Worm (Caenorhabditis elegans) whole organism, L2 larva: ENCODE measurements around the gene F58G1.2.

Experiments used
- C34F6.9 ChIP-seq: fragments of 150-350 bp; optimal IDR thresholded peaks from 2 replicates; lab custom pipeline; 2014; ENCODE audit warnings: missing biosample characterization, missing genetic modification characterization
- F13H6.1 ChIP-seq: sonication (generic microtip); optimal IDR thresholded peaks from 2 replicates; lab custom pipeline; 2016; ENCODE audit warnings: missing genetic modification characterization, missing compliant biosample characterization
- R02D3.7 ChIP-seq: fragments of 150-350 bp; optimal IDR thresholded peaks from 2 replicates; lab custom pipeline; 2014; ENCODE audit warnings: missing biosample characterization, missing genetic modification characterization
- aly-2 ChIP-seq: fragments of 150-350 bp; optimal IDR thresholded peaks from 2 replicates; lab custom pipeline; 2014; ENCODE audit warnings: missing biosample characterization, missing genetic modification characterization
- blmp-1 ChIP-seq: sonication (generic microtip); optimal IDR thresholded peaks from 2 replicates; lab custom pipeline; 2017; ENCODE audit warnings: missing genetic modification characterization, mild to moderate bottlenecking, missing compliant biosample characterization, antibody characterized with exemption, moderate library complexity; ENCODE audit not compliant: insufficient read depth
- ceh-82 ChIP-seq: fragments of 150-350 bp; optimal IDR thresholded peaks from 2 replicates; lab custom pipeline; 2014; ENCODE audit warnings: missing biosample characterization, missing genetic modification characterization
- dmd-4 ChIP-seq: sonication (generic microtip); optimal IDR thresholded peaks from 2 replicates; lab custom pipeline; 2017; ENCODE audit warnings: missing biosample characterization, missing genetic modification characterization
- elt-1 ChIP-seq: fragments of 150-350 bp; optimal IDR thresholded peaks from 2 replicates; lab custom pipeline; 2014; ENCODE audit warnings: missing biosample characterization, missing genetic modification characterization
- elt-3 ChIP-seq: sonication (generic microtip); optimal IDR thresholded peaks from 2 replicates; lab custom pipeline; 2017; ENCODE audit warnings: missing biosample characterization, missing genetic modification characterization
- gmeb-1 ChIP-seq: fragments of 150-350 bp; optimal IDR thresholded peaks from 2 replicates; lab custom pipeline; 2014; ENCODE audit warnings: missing biosample characterization, missing genetic modification characterization
- lin-11 ChIP-seq: fragments of 150-350 bp; sonication (generic microtip); optimal IDR thresholded peaks from 2 replicates; lab custom pipeline; 2014; ENCODE audit warnings: missing biosample characterization, missing genetic modification characterization, inconsistent platforms, mixed read lengths
- lin-13 ChIP-seq: fragments of 150-350 bp; optimal IDR thresholded peaks from 2 replicates; lab custom pipeline; 2014; ENCODE audit warnings: missing biosample characterization, missing genetic modification reagents, missing genetic modification characterization
- lin-39 ChIP-seq: fragments of 150-350 bp; optimal IDR thresholded peaks from 2 replicates; lab custom pipeline; 2014; ENCODE audit warnings: missing biosample characterization, missing genetic modification reagents, missing genetic modification characterization
- lsy-2 ChIP-seq, 2 experiments: fragments of 150-350 bp in 1 of 2; sonication (generic microtip) in 1 of 2; optimal IDR thresholded peaks; 2 replicates each; lab custom pipeline; 2014 to 2017; ENCODE audit warnings: missing biosample characterization in 2 of 2, missing genetic modification characterization in 2 of 2
- mbf-1 ChIP-seq: sonication (generic microtip); optimal IDR thresholded peaks from 2 replicates; lab custom pipeline; 2017; ENCODE audit warnings: missing biosample characterization, missing genetic modification characterization
- mdl-1 ChIP-seq, 2 experiments: fragments of 150-350 bp in 1 of 2; sonication (generic microtip) in 1 of 2; optimal IDR thresholded peaks; 2 replicates each; lab custom pipeline; 2017; ENCODE audit warnings: missing biosample characterization in 2 of 2, missing genetic modification characterization in 2 of 2
- nhr-10 ChIP-seq: sonication (generic microtip); optimal IDR thresholded peaks from 2 replicates; lab custom pipeline; 2017; ENCODE audit warnings: missing biosample characterization, missing genetic modification characterization
- nhr-11 ChIP-seq: fragments of 150-350 bp; optimal IDR thresholded peaks from 2 replicates; lab custom pipeline; 2014; ENCODE audit warnings: missing biosample characterization, missing genetic modification characterization
- nhr-12 ChIP-seq: fragments of 150-350 bp; optimal IDR thresholded peaks from 2 replicates; lab custom pipeline; 2014; ENCODE audit warnings: missing biosample characterization, missing genetic modification characterization
- nhr-21 ChIP-seq: fragments of 150-350 bp; optimal IDR thresholded peaks from 2 replicates; lab custom pipeline; 2014; ENCODE audit warnings: missing biosample characterization, missing genetic modification characterization
- nhr-23 ChIP-seq: fragments of 150-350 bp; optimal IDR thresholded peaks from 2 replicates; lab custom pipeline; 2014; ENCODE audit warnings: missing biosample characterization, missing genetic modification reagents, missing genetic modification characterization
- nhr-25 ChIP-seq: fragments of 150-350 bp; sonication (generic microtip); optimal IDR thresholded peaks from 3 replicates; lab custom pipeline; 2014; ENCODE audit warnings: missing biosample characterization, missing genetic modification characterization
- nhr-6 ChIP-seq: fragments of 150-350 bp; optimal IDR thresholded peaks from 2 replicates; lab custom pipeline; 2014; ENCODE audit warnings: missing biosample characterization, missing genetic modification characterization
- nhr-77 ChIP-seq: fragments of 150-350 bp; optimal IDR thresholded peaks from 2 replicates; lab custom pipeline; 2014; ENCODE audit warnings: missing biosample characterization, missing genetic modification characterization
- peb-1 ChIP-seq: fragments of 150-350 bp; optimal IDR thresholded peaks from 2 replicates; lab custom pipeline; 2014; ENCODE audit warnings: missing biosample characterization, missing genetic modification characterization
- sma-3 ChIP-seq: sonication (generic microtip); optimal IDR thresholded peaks from 2 replicates; lab custom pipeline; 2016; ENCODE audit warnings: missing genetic modification reagents, missing genetic modification characterization, missing compliant biosample characterization
- snpc-4 ChIP-seq: fragments of 150-350 bp; optimal IDR thresholded peaks from 2 replicates; lab custom pipeline; 2014; ENCODE audit warnings: missing biosample characterization, missing genetic modification characterization
- unc-55 ChIP-seq: fragments of 150-350 bp; sonication (generic microtip); optimal IDR thresholded peaks from 3 replicates; lab custom pipeline; 2014; ENCODE audit warnings: missing biosample characterization, missing genetic modification reagents, missing genetic modification characterization
- unc-62 ChIP-seq: fragments of 150-350 bp; optimal IDR thresholded peaks from 2 replicates; lab custom pipeline; 2014; ENCODE audit warnings: missing biosample characterization, missing genetic modification reagents, missing genetic modification characterization
- zag-1 ChIP-seq: fragments of 150-350 bp; optimal IDR thresholded peaks from 2 replicates; lab custom pipeline; 2014; ENCODE audit warnings: missing biosample characterization, missing genetic modification characterization
- ztf-1 ChIP-seq: fragments of 200-800 bp; sonication (Bioruptor generic); conservative IDR thresholded peaks from 2 replicates; pipeline ENCODE4 v1.3.6; 2022; ENCODE audit warnings: missing genetic modification characterization, missing compliant biosample characterization
- ztf-11 ChIP-seq: sonication (generic microtip); optimal IDR thresholded peaks from 2 replicates; lab custom pipeline; 2017; ENCODE audit warnings: missing biosample characterization, missing genetic modification characterization
- ztf-4 ChIP-seq: fragments of 150-350 bp; optimal IDR thresholded peaks from 2 replicates; lab custom pipeline; 2014; ENCODE audit warnings: missing biosample characterization, missing genetic modification characterization

The F58G1.2 gene

DNA sequence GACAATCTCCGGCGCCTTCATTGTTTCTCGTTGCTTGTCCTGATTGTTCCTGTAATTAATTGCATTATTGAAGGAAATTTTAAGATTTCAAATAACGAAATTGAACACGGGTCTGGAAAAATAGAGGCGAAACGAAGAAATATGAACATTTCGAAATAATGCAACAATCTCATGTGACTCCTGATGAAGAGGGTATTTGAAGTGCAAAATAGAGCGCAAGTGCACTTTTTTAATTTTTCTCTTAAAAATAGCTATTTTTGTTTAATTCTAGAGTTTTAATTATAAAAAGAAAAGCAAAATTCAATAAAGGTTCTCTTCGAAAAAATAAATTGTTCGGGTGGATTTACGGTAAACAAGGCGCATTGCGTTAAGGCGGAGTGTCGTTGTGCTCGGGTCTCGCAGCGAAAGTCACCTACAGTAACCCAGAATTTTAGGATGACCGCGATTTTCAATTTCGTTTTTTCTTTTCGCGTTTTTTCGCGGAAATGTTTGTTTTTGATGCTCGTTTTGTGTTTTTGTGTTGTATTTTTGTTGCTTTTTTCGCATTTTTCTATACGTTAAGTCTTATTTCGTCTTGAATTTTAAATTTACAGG is at the start of gene F58G1.2, which contains the start of gene wago-4:
Gene F58G1.2 (minus strand): TSS at position 51 of the 594 bp plus-strand sequence.
Gene wago-4 (plus strand): TSS at position 592 of the 594 bp plus-strand sequence.
- TF ChIP-seq lsy-2 (tag; optimal IDR thresholded peaks at IDR 0.05; lab: Kevin White, UChicago) (peak; percentile 34 to 88), nhr-25 (tag; lab: Kevin White, UChicago) (no peak), ztf-11 (tag; lab: Kevin White, UChicago) (no peak), peb-1 (tag; lab: Kevin White, UChicago) (no peak), R02D3.7 (tag; lab: Kevin White, UChicago) (peak; percentile 71), nhr-23 (no peak), unc-55 (GFP tag; lab: Kevin White, UChicago) (peak; percentile 56)

DNA sequence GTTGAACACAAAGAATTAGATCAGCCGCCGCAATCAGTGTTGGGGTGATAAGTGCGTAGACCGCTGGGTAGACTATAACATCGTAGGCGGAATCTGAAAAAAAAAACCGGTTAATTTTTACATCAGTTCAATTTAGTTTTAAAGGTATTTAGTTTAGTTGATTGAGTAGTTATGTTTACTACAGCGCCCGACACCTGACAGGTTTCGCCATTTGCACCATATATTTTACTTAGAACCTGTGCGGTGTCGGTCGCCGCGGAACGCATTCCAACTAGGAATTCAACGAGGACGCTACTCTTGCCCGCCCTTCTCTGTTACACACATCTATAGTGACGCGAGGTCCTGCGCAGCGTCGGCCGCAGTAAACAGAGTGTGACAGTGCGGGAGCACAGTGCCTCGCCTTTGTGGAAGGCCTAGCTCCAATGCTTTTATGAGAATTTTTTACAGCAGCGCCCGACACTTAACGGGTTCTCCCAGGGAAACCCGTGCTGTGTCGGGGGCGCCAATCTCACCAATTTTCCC is 49.7 kb upstream of the F58G1.2 start:
- TF ChIP-seq ztf-1 (GFP tag; lab: Robert Waterston, UW) = no peak
- no peak for TF ChIP-seq ztf-4
- no peak for TF ChIP-seq ceh-82
- TF ChIP-seq snpc-4 = peak; percentile 63
- no peak for TF ChIP-seq sma-3 (GFP tag; lab: Kevin White, UChicago)

DNA sequence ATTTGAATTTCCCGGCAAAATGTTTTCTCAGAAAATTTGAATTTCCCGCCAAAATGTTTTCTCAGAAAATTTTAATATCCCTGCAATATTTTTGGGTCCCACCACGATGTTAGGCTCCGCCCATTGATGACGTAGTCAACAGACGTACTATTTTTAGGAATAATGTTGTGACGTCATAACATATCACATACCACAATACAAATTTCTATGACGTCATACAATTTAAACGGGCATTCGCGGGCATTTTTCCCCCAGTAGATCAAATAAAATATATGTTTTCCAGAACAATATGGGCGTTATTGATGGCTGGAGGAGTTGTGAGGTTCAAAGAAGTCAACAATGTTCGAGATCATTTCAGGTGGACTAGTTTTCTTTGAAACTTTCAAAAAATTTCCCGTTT is 47.5 kb upstream of the F58G1.2 start:
- TF ChIP-seq gmeb-1 (tag; lab: Kevin White, UChicago) (no peak), lin-13 (GFP tag; lab: Kevin White, UChicago) (no peak), nhr-6 (tag; lab: Kevin White, UChicago) (no peak), mbf-1 (tag; lab: Kevin White, UChicago) (no peak), mdl-1 (tag; optimal IDR thresholded peaks at IDR 0.05; lab: Kevin White, UChicago) (no peak), dmd-4 (no peak), nhr-12 (tag; lab: Kevin White, UChicago) (no peak), lin-39 (no peak), F13H6.1 (tag; lab: Kevin White, UChicago) (no peak), nhr-23 (no peak)

DNA sequence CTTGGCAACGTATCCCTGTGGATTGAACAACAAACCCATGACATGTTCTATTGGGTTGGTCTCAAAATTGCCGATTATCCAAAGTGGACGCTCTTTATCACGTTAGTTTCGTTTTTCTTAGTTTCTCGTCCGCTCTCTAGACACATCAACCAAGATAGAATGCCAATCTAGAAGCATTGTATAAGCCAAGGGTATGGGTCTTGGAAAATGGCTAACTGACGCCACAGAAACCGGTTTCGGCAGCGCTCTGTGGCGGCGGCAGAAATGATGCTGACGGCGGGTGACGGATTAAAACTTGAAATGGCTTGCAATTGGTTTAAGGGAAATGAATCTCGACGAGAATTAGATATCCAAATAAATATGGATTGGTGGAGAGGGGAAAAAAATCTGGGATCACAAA is 46.8 kb upstream of the F58G1.2 start:
- TF ChIP-seq gmeb-1 (tag; lab: Kevin White, UChicago) = no peak
- TF ChIP-seq aly-2 = no peak
- peak; percentile 33 for TF ChIP-seq peb-1 (tag; lab: Kevin White, UChicago)
- peak; percentile 27 for TF ChIP-seq nhr-21 (tag; lab: Kevin White, UChicago)
- TF ChIP-seq R02D3.7 (tag; lab: Kevin White, UChicago) = no peak
- no peak for TF ChIP-seq nhr-11 (tag; lab: Kevin White, UChicago)

DNA sequence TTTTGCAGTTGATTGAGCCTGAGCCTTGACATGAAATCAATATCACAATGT is 46.6 kb upstream of the F58G1.2 start, which contains the start of gene ptr-18:
Gene ptr-18 (plus strand): TSS at position 9 of the 51 bp plus-strand sequence.
- no peak for TF ChIP-seq unc-62
- no peak for TF ChIP-seq dmd-4
- no peak for TF ChIP-seq C34F6.9 (tag; lab: Kevin White, UChicago)
- TF ChIP-seq ceh-82 = no peak
- TF ChIP-seq elt-1 (tag; lab: Kevin White, UChicago) = no peak
- no peak for TF ChIP-seq nhr-10 (tag; lab: Kevin White, UChicago)
- TF ChIP-seq R02D3.7 (tag; lab: Kevin White, UChicago) = no peak
- no peak for TF ChIP-seq blmp-1
- no peak for TF ChIP-seq ztf-1 (GFP tag; lab: Robert Waterston, UW)
- TF ChIP-seq unc-55 (GFP tag; lab: Kevin White, UChicago) = no peak
- TF ChIP-seq zag-1 = no peak
- TF ChIP-seq gmeb-1 (tag; lab: Kevin White, UChicago) = no peak
- TF ChIP-seq F13H6.1 (tag; lab: Kevin White, UChicago) = no peak
- TF ChIP-seq aly-2 = no peak
- TF ChIP-seq lin-11 (tag; lab: Kevin White, UChicago) = no peak
- TF ChIP-seq snpc-4 = no peak
- no peak for TF ChIP-seq nhr-77
- no peak for TF ChIP-seq elt-3
- no peak for TF ChIP-seq nhr-25 (tag; lab: Kevin White, UChicago)
- no peak for TF ChIP-seq lin-13 (GFP tag; lab: Kevin White, UChicago)

DNA sequence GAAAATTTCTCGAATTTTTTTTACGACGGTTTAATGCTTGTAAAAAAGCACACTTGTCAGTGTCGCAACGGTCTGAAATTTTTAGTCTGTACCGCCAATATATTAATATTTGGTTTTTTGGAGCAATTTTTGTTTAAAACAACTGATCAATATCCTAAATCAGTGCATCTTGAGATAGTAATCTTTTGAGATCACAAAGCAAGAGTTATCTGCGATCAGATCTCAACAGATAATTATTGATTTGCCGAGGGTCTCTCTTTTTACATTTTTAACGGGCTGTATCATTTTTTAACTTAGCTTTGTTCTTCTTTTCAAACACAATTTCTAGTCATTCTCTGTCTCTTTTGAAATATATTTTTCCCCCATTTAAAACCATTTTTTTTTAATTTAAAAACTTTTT is 46.3 kb upstream of the F58G1.2 start:
- TF ChIP-seq elt-1 (tag; lab: Kevin White, UChicago) (peak; percentile 75), C34F6.9 (tag; lab: Kevin White, UChicago) (no peak)
